Worm (Caenorhabditis elegans) whole organism, young adult: ENCODE results near the gene clec-32.

Source experiments
- K12H6.12 ChIP-seq: fragments of 200-800 bp; sonication (Bioruptor generic); optimal IDR thresholded peaks from 2 replicates; lab custom pipeline; 2018; ENCODE audit warnings: mild to moderate bottlenecking, missing genetic modification characterization, missing compliant biosample characterization
- Y79H2A.3 ChIP-seq: fragments of 200-800 bp; sonication (Bioruptor generic); conservative IDR thresholded peaks from 2 replicates; pipeline ENCODE4 v1.3.6; 2022; ENCODE audit warnings: missing genetic modification reagents, missing genetic modification characterization, missing compliant biosample characterization
- attf-5 ChIP-seq: fragments of 200-800 bp; sonication (Bioruptor generic); optimal IDR thresholded peaks from 2 replicates; lab custom pipeline; 2018; ENCODE audit warnings: mild to moderate bottlenecking, missing genetic modification characterization, missing compliant biosample characterization
- fkh-3 ChIP-seq: sonication (generic microtip); optimal IDR thresholded peaks from 2 replicates; lab custom pipeline; 2016; ENCODE audit warnings: mild to moderate bottlenecking, missing genetic modification characterization, missing compliant biosample characterization
- lin-35 ChIP-seq, 3 experiments: fragments of 150-350 bp in 2 of 3; sonication (generic microtip) in 1 of 3; optimal IDR thresholded peaks; 2 replicates each; lab custom pipeline; 2014 to 2018; ENCODE audit warnings: missing biosample characterization in 3 of 3, missing genetic modification characterization in 3 of 3, missing genetic modification reagents in 3 of 3
- madf-6 ChIP-seq: fragments of 200-800 bp; sonication (Bioruptor generic); IDR thresholded peaks from 2 replicates; pipeline ENCODE4 v1.3.6; 2022; ENCODE audit warnings: missing genetic modification reagents, missing genetic modification characterization, missing compliant biosample characterization
- mes-4 ChIP-seq: sonication (generic microtip); optimal IDR thresholded peaks from 2 replicates; lab custom pipeline; 2016; ENCODE audit warnings: missing genotype, missing genetic modification characterization, missing compliant biosample characterization
- nhr-179 ChIP-seq: sonication (generic microtip); optimal IDR thresholded peaks from 2 replicates; lab custom pipeline; 2016; ENCODE audit warnings: mild to moderate bottlenecking, missing genetic modification characterization, missing compliant biosample characterization
- nhr-90 ChIP-seq: sonication (generic microtip); optimal IDR thresholded peaks from 2 replicates; lab custom pipeline; 2016; ENCODE audit warnings: missing genotype, mild to moderate bottlenecking, missing genetic modification characterization, missing compliant biosample characterization
- pha-4 ChIP-seq: fragments of 150-350 bp; sonication (generic microtip); optimal IDR thresholded peaks from 2 replicates; lab custom pipeline; 2014; ENCODE audit warnings: missing biosample characterization, missing genetic modification reagents, missing genetic modification characterization
- snpc-1.1 ChIP-seq: sonication (generic microtip); optimal IDR thresholded peaks from 2 replicates; lab custom pipeline; 2017; ENCODE audit warnings: missing genetic modification characterization, mild to moderate bottlenecking, missing compliant biosample characterization, antibody characterized with exemption, moderate library complexity, missing genotype, missing genetic modification reagents; ENCODE audit not compliant: insufficient read depth
- snpc-4 ChIP-seq, 5 experiments: fragments of 150-350 bp in 1 of 5; sonication (generic microtip) in 4 of 5; optimal IDR thresholded peaks; 2 replicates each; lab custom pipeline; 2014 to 2018; ENCODE audit warnings: missing genetic modification characterization in 5 of 5, missing biosample characterization in 3 of 5, antibody characterized with exemption in 2 of 5, mild to moderate bottlenecking in 2 of 5, missing compliant biosample characterization in 2 of 5, missing genotype in 2 of 5, moderate library complexity in 2 of 5, missing genetic modification reagents in 1 of 5
- zim-3 ChIP-seq: sonication (generic microtip); optimal IDR thresholded peaks from 2 replicates; lab custom pipeline; 2017; ENCODE audit warnings: mild to moderate bottlenecking, missing genetic modification characterization, moderate library complexity, missing compliant biosample characterization
- ztf-26 ChIP-seq: sonication (generic microtip); optimal IDR thresholded peaks from 2 replicates; lab custom pipeline; 2017; ENCODE audit warnings: missing genetic modification characterization, missing compliant biosample characterization

ce11 chrV:16910864-16911263 lies 49.2 kb upstream of the clec-32 start:
- TF ChIP-seq lin-35 (GFP tag; optimal IDR thresholded peaks at IDR 0.05; lab: Kevin White, UChicago) (no peak), attf-5 (GFP tag; lab: Kevin White, UChicago) (no peak), pha-4 (tag; lab: Kevin White, UChicago) (no peak), snpc-1.1 (tag; lab: Kevin White, UChicago) (no peak), fkh-3 (tag; lab: Kevin White, UChicago) (no peak), Y79H2A.3 (GFP tag; lab: Robert Waterston, UW) (no peak), K12H6.12 (tag; lab: Kevin White, UChicago) (no peak), ztf-26 (tag; lab: Kevin White, UChicago) (no peak), mes-4 (tag; lab: Kevin White, UChicago) (no peak), nhr-90 (no peak), snpc-4 (GFP tag; optimal IDR thresholded peaks at IDR 0.05; lab: Kevin White, UChicago) (no peak), snpc-4 (tag; optimal IDR thresholded peaks at IDR 0.05; lab: Kevin White, UChicago) (no peak), madf-6 (GFP tag; lab: Robert Waterston, UW) (no peak), nhr-179 (tag; lab: Kevin White, UChicago) (no peak), zim-3 (tag; lab: Kevin White, UChicago) (no peak)
